Fruit fly (Drosophila melanogaster): ENCODE measurements around the gene CG46468.

- TF ChIP-seq otp (GFP tag; IDR thresholded peaks at IDR 0.05), result no peak
- TF ChIP-seq ken (GFP tag; IDR thresholded peaks at IDR 0.05), result no peak
- no peak for TF ChIP-seq tup (GFP tag; optimal IDR thresholded peaks at IDR 0.05)
- TF ChIP-seq E2f2 (GFP tag; IDR thresholded peaks at IDR 0.05), result no peak
- no peak for TF ChIP-seq CG5953 (GFP tag; IDR thresholded peaks at IDR 0.05)
- no peak for TF ChIP-seq croc (GFP tag; conservative IDR thresholded peaks at IDR 0.05)
- no peak for TF ChIP-seq CG7556 (GFP tag; optimal IDR thresholded peaks at IDR 0.05)
- no peak for TF ChIP-seq Doc3 (GFP tag; IDR thresholded peaks at IDR 0.05; ENCODE audit: partially characterized antibody)
- TF ChIP-seq CG8478 (optimal IDR thresholded peaks at IDR 0.05), result no peak
These were observed 64.8 kb downstream of the CG46468 start for dm6 chr2L:9500454-9500853.
